Worm (Caenorhabditis elegans) whole organism, mixed stage, embryonic: ENCODE measurements around the gene F35D2.6.

Experiments
- M03D4.4 ChIP-seq: sonication (generic microtip); optimal IDR thresholded peaks from 2 replicates; lab custom pipeline; 2017; ENCODE audit warnings: mild to moderate bottlenecking, missing genetic modification characterization, missing compliant biosample characterization
- bed-3 ChIP-seq: fragments of 200-800 bp; sonication (Bioruptor generic); optimal IDR thresholded peaks from 3 replicates; lab custom pipeline; 2018; ENCODE audit warnings: mild to moderate bottlenecking, missing genetic modification characterization, moderate library complexity, missing compliant biosample characterization
- blmp-1 ChIP-seq: fragments of 150-350 bp; optimal IDR thresholded peaks from 2 replicates; lab custom pipeline; 2014; ENCODE audit warnings: missing biosample characterization, missing genetic modification characterization
- ceh-39 ChIP-seq: fragments of 150-350 bp; optimal IDR thresholded peaks from 2 replicates; lab custom pipeline; 2014; ENCODE audit warnings: missing biosample characterization, missing genetic modification characterization
- ceh-43 ChIP-seq: fragments of 200-800 bp; sonication (Bioruptor generic); optimal IDR thresholded peaks from 2 replicates; lab custom pipeline; 2018; ENCODE audit warnings: mild to moderate bottlenecking, missing genetic modification characterization, moderate library complexity, missing compliant biosample characterization
- ceh-83 ChIP-seq: fragments of 200-800 bp; sonication (Bioruptor generic); optimal IDR thresholded peaks from 2 replicates; lab custom pipeline; 2018; ENCODE audit warnings: mild to moderate bottlenecking, missing genetic modification characterization, missing compliant biosample characterization
- ces-1 ChIP-seq: fragments of 150-350 bp; optimal IDR thresholded peaks from 2 replicates; lab custom pipeline; 2014; ENCODE audit warnings: missing biosample characterization, missing genetic modification reagents, missing genetic modification characterization
- cnd-1 ChIP-seq: fragments of 200-800 bp; sonication (Bioruptor generic); optimal IDR thresholded peaks from 2 replicates; lab custom pipeline; 2018; ENCODE audit warnings: mild to moderate bottlenecking, missing genetic modification characterization, missing compliant biosample characterization
- drap-1 ChIP-seq: fragments of 200-800 bp; sonication (Bioruptor generic); optimal IDR thresholded peaks from 3 replicates; lab custom pipeline; 2018; ENCODE audit warnings: mild to moderate bottlenecking, missing genetic modification characterization, missing compliant biosample characterization
- flh-1 ChIP-seq: fragments of 200-800 bp; sonication (Bioruptor generic); optimal IDR thresholded peaks from 2 replicates; lab custom pipeline; 2018; ENCODE audit warnings: mild to moderate bottlenecking, missing genetic modification characterization, moderate library complexity, missing compliant biosample characterization
- ham-2 ChIP-seq: fragments of 200-800 bp; sonication (Bioruptor generic); optimal IDR thresholded peaks from 2 replicates; lab custom pipeline; 2018; ENCODE audit warnings: mild to moderate bottlenecking, missing genetic modification characterization, missing compliant biosample characterization
- hlh-1 ChIP-seq: fragments of 150-350 bp; optimal IDR thresholded peaks from 2 replicates; lab custom pipeline; 2014; ENCODE audit warnings: missing biosample characterization, missing genetic modification reagents, missing genetic modification characterization
- lin-32 ChIP-seq: fragments of 200-800 bp; sonication (Bioruptor generic); optimal IDR thresholded peaks from 2 replicates; lab custom pipeline; 2018; ENCODE audit warnings: mild to moderate bottlenecking, missing genetic modification characterization, missing compliant biosample characterization
- mab-5 ChIP-seq: fragments of 150-350 bp; optimal IDR thresholded peaks from 2 replicates; lab custom pipeline; 2014; ENCODE audit warnings: missing biosample characterization, missing genetic modification characterization
- mep-1 ChIP-seq: fragments of 150-350 bp; optimal IDR thresholded peaks from 2 replicates; lab custom pipeline; 2017; ENCODE audit warnings: missing biosample characterization, missing genetic modification reagents, missing genetic modification characterization, inconsistent platforms
- mls-2 ChIP-seq: sonication (generic microtip); optimal IDR thresholded peaks from 2 replicates; lab custom pipeline; 2016; ENCODE audit warnings: mild to moderate bottlenecking, missing genetic modification characterization, moderate library complexity, missing compliant biosample characterization
- nhr-12 ChIP-seq: fragments of 150-350 bp; optimal IDR thresholded peaks from 2 replicates; lab custom pipeline; 2014; ENCODE audit warnings: missing biosample characterization, missing genetic modification characterization
- nhr-2 ChIP-seq: fragments of 150-350 bp; optimal IDR thresholded peaks from 2 replicates; lab custom pipeline; 2014; ENCODE audit warnings: missing biosample characterization, missing genetic modification characterization
- nhr-237 ChIP-seq: fragments of 150-350 bp; optimal IDR thresholded peaks from 2 replicates; lab custom pipeline; 2014; ENCODE audit warnings: missing biosample characterization, missing genetic modification characterization
- nhr-28 ChIP-seq: fragments of 150-350 bp; optimal IDR thresholded peaks from 2 replicates; lab custom pipeline; 2014; ENCODE audit warnings: missing biosample characterization, missing genetic modification characterization
- nhr-76 ChIP-seq: sonication (generic microtip); optimal IDR thresholded peaks from 2 replicates; lab custom pipeline; 2017; ENCODE audit warnings: missing biosample characterization, missing genetic modification characterization
- pha-4 ChIP-seq: fragments of 150-350 bp; optimal IDR thresholded peaks from 2 replicates; lab custom pipeline; 2018; ENCODE audit warnings: missing biosample characterization, missing genetic modification reagents, missing genetic modification characterization
- sem-2 ChIP-seq: fragments of 200-800 bp; sonication (Bioruptor generic); optimal IDR thresholded peaks from 2 replicates; lab custom pipeline; 2018; ENCODE audit warnings: mild to moderate bottlenecking, missing genetic modification characterization, missing compliant biosample characterization
- sptf-1 ChIP-seq: sonication (generic microtip); optimal IDR thresholded peaks from 2 replicates; lab custom pipeline; 2017; ENCODE audit warnings: mild to moderate bottlenecking, missing genetic modification characterization, moderate library complexity, missing compliant biosample characterization
- tbx-8 ChIP-seq: fragments of 200-800 bp; sonication (Bioruptor generic); optimal IDR thresholded peaks from 2 replicates; lab custom pipeline; 2018; ENCODE audit warnings: mild to moderate bottlenecking, missing genetic modification characterization, moderate library complexity, missing compliant biosample characterization
- unc-120 ChIP-seq: sonication (generic microtip); optimal IDR thresholded peaks from 2 replicates; lab custom pipeline; 2017; ENCODE audit warnings: missing genetic modification characterization, missing compliant biosample characterization; ENCODE audit not compliant: poor library complexity, severe bottlenecking
- unc-62 ChIP-seq: fragments of 150-350 bp; optimal IDR thresholded peaks from 2 replicates; lab custom pipeline; 2014; ENCODE audit warnings: missing biosample characterization, missing genetic modification reagents, missing genetic modification characterization
- zip-8 ChIP-seq: fragments of 150-350 bp; optimal IDR thresholded peaks from 2 replicates; lab custom pipeline; 2014; ENCODE audit warnings: missing biosample characterization, missing genetic modification characterization
- ztf-11 ChIP-seq: fragments of 150-350 bp; optimal IDR thresholded peaks from 2 replicates; lab custom pipeline; 2014; ENCODE audit warnings: missing biosample characterization, missing genetic modification characterization

The F35D2.6 gene

ce11 chrII:7560844-7561243 lies 16.7 kb upstream of the F35D2.6 start:
- no peak for TF ChIP-seq ceh-83
- TF ChIP-seq ceh-43 (GFP tag; lab: Kevin White, UChicago): no peak
- TF ChIP-seq ham-2 (GFP tag; lab: Kevin White, UChicago): no peak
- TF ChIP-seq nhr-28 (tag; lab: Kevin White, UChicago): no peak
- TF ChIP-seq unc-62: no peak
- no peak for TF ChIP-seq mab-5
- no peak for TF ChIP-seq ces-1 (GFP tag; lab: Kevin White, UChicago)
- TF ChIP-seq M03D4.4: no peak
- TF ChIP-seq blmp-1 (tag; lab: Kevin White, UChicago): no peak
- TF ChIP-seq ceh-39 (tag; lab: Kevin White, UChicago): no peak

- TF ChIP-seq pha-4 (no peak), blmp-1 (tag; lab: Kevin White, UChicago) (no peak), mep-1 (tag; lab: Kevin White, UChicago) (no peak), sem-2 (no peak), nhr-76 (tag; lab: Kevin White, UChicago) (no peak), unc-120 (no peak), ham-2 (GFP tag; lab: Kevin White, UChicago) (no peak), lin-32 (GFP tag; lab: Kevin White, UChicago) (no peak), nhr-2 (no peak), bed-3 (GFP tag; lab: Kevin White, UChicago) (no peak), flh-1 (no peak), unc-62 (no peak), cnd-1 (tag; lab: Kevin White, UChicago) (no peak)
Measured at ce11 chrII:7561494-7561893, 16.0 kb upstream of the F35D2.6 start, which contains the start of the genes ZK1290.11 and ZK1290.1. Gene ZK1290.11, minus strand, starts transcription at chrII:7561594. Gene ZK1290.1, plus strand, starts transcription at chrII:7561764.

ce11 chrII:7562616-7563015 lies 14.9 kb upstream of the F35D2.6 start:
- TF ChIP-seq ces-1 (GFP tag; lab: Kevin White, UChicago) (peak; percentile 40), unc-62 (no peak)

ce11 chrII:7570305-7570704 lies 7.2 kb upstream of the F35D2.6 start, which contains the start of gene F35D2.3:
Gene F35D2.3, plus strand, starts transcription at chrII:7570605.
- TF ChIP-seq sem-2 (no peak), drap-1 (no peak), mls-2 (no peak), lin-32 (GFP tag; lab: Kevin White, UChicago) (no peak), tbx-8 (no peak), ztf-11 (no peak), ces-1 (GFP tag; lab: Kevin White, UChicago) (no peak), nhr-2 (no peak)

ce11 chrII:7570820-7571219 lies 6.7 kb upstream of the F35D2.6 start:
- no peak for TF ChIP-seq sptf-1 (tag; lab: Kevin White, UChicago)
- peak; percentile 87 for TF ChIP-seq nhr-2

- TF ChIP-seq zip-8 (tag; lab: Kevin White, UChicago): no peak
- no peak for TF ChIP-seq ceh-83
- no peak for TF ChIP-seq nhr-2
- TF ChIP-seq unc-120: no peak
- no peak for TF ChIP-seq nhr-28 (tag; lab: Kevin White, UChicago)
- no peak for TF ChIP-seq ztf-11
- TF ChIP-seq nhr-237 (tag; lab: Kevin White, UChicago): no peak
- no peak for TF ChIP-seq nhr-12 (tag; lab: Kevin White, UChicago)
- no peak for TF ChIP-seq hlh-1 (tag; lab: Kevin White, UChicago)
- TF ChIP-seq ceh-43 (GFP tag; lab: Kevin White, UChicago): no peak
- TF ChIP-seq, all 35 proteins: peak for 0
Measured at ce11 chrII:7574143-7574542, 3.4 kb upstream of the F35D2.6 start, which contains the start of gene F35D2.2. Gene F35D2.2, plus strand, starts transcription at chrII:7574443.

- TF ChIP-seq ceh-43 (GFP tag; lab: Kevin White, UChicago): no peak
- TF ChIP-seq tbx-8: no peak
- no peak for TF ChIP-seq ceh-83
- no peak for TF ChIP-seq blmp-1 (tag; lab: Kevin White, UChicago)
- no peak for TF ChIP-seq ces-1 (GFP tag; lab: Kevin White, UChicago)
- TF ChIP-seq ham-2 (GFP tag; lab: Kevin White, UChicago): no peak
Measured at ce11 chrII:7575614-7576013, 1.9 kb upstream of the F35D2.6 start, which contains the start of gene F35D2.1. Gene F35D2.1, plus strand, starts transcription at chrII:7575914.
